Worm (Caenorhabditis elegans): ENCODE measurements around the gene flp-8.

flp-8 gene

DNA sequence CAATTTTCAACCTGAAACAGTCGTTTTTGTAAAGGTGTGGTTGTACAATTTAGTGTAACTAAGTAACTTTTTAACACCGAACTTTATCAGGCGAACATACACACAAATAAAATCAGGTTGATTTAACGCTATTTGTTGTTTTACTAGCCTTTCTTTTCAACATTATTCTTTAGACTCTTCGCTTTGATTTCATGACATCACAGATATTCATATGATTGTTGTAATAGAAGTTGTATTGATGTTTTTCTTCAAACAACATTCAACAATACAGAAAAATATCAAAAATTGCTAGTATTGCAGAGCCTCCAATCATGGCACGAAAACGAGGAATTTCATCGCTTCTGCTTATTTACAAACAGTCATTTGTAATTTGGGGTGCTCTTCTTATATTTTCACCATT lies 13.6 kb downstream of the flp-8 start, which contains the start of gene nac-1:
Gene nac-1 (plus strand): TSS at position 301 of the 400 bp plus-strand sequence.
- TF ChIP-seq ceh-28 (tag; optimal IDR thresholded peaks at IDR 0.05), result no peak
- no peak for TF ChIP-seq zag-1 (tag; optimal IDR thresholded peaks at IDR 0.05)
- no peak for TF ChIP-seq lsy-12 (tag; optimal IDR thresholded peaks at IDR 0.05)
- TF ChIP-seq skn-1 (tag; optimal IDR thresholded peaks at IDR 0.05), result no peak
- no peak for TF ChIP-seq nhr-67 (tag; optimal IDR thresholded peaks at IDR 0.05)
- TF ChIP-seq nhr-28 (tag; optimal IDR thresholded peaks at IDR 0.05), result no peak
- no peak for TF ChIP-seq ceh-16 (tag; optimal IDR thresholded peaks at IDR 0.05)
- TF ChIP-seq unc-62 (GFP tag; optimal IDR thresholded peaks at IDR 0.05), result no peak
- no peak for TF ChIP-seq ztf-11 (tag; optimal IDR thresholded peaks at IDR 0.05)
- TF ChIP-seq elt-1 (tag; optimal IDR thresholded peaks at IDR 0.05), result no peak
- no peak for TF ChIP-seq elt-3 (tag; optimal IDR thresholded peaks at IDR 0.05)

DNA sequence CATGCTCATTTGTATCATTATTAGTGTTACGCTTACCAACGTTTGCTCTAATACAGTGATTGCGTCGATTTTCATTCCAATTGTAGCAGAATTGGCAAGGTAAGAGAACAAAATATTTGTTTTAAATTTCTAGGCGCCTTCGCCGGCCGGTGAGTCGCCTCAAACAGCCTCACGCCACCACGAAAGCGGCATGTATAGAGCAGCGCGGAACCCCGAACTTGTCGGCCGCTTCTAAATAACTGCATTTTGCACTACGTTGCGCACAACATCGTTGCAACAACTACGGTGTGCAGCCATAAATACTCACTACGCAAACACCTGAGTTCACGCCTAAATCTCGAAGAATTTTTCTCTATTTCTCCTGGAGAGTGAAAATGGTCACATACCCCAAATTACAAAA lies 16.0 kb downstream of the flp-8 start:
- TF ChIP-seq ceh-16 (tag; optimal IDR thresholded peaks at IDR 0.05) (no peak), tbx-2 (tag; optimal IDR thresholded peaks at IDR 0.05) (no peak), jun-1 (tag; optimal IDR thresholded peaks at IDR 0.05) (no peak), ceh-28 (tag; optimal IDR thresholded peaks at IDR 0.05) (no peak), nhr-76 (tag; optimal IDR thresholded peaks at IDR 0.05) (no peak), snpc-4 (tag; optimal IDR thresholded peaks at IDR 0.05) (no peak), unc-39 (tag; optimal IDR thresholded peaks at IDR 0.05) (no peak)

DNA sequence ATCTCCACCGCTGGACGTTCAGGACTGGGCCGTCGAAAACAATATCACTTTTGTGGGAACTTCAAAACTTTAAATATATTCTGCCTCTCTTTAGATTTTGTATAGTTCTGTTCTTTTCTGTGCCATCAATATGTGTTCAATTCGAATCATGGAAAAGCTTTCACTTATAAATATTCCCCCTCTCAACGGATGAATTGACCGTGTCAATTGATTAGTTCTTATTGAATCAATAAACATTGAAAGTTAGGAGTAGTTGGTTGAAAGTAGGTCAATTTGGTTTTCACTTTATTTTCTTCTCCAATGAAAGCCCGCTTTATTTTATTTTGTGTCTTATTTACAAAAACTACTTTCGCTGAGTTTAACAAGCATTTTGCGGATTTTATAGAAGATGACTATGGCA lies 17.0 kb downstream of the flp-8 start, which contains the start of gene lips-8:
Gene lips-8 (plus strand): TSS at position 301 of the 400 bp plus-strand sequence.
- no peak for TF ChIP-seq nhr-23 (tag; optimal IDR thresholded peaks at IDR 0.05)
- no peak for TF ChIP-seq fkh-2 (tag; optimal IDR thresholded peaks at IDR 0.05)
- TF ChIP-seq hmg-11 (tag; optimal IDR thresholded peaks at IDR 0.05), result no peak
- no peak for TF ChIP-seq unc-39 (tag; optimal IDR thresholded peaks at IDR 0.05)
- no peak for TF ChIP-seq nhr-43 (tag; optimal IDR thresholded peaks at IDR 0.05; ENCODE audit: poor library complexity, severe bottlenecking)
- TF ChIP-seq zag-1 (tag; optimal IDR thresholded peaks at IDR 0.05), result no peak
- no peak for TF ChIP-seq ceh-28 (tag; optimal IDR thresholded peaks at IDR 0.05)
- no peak for TF ChIP-seq elt-1 (tag; optimal IDR thresholded peaks at IDR 0.05)
- TF ChIP-seq nfya-1 (tag; optimal IDR thresholded peaks at IDR 0.05; ENCODE audit: insufficient read depth), result no peak
- TF ChIP-seq egl-27 (tag; optimal IDR thresholded peaks at IDR 0.05), result no peak
- TF ChIP-seq ztf-4 (tag; optimal IDR thresholded peaks at IDR 0.05), result no peak
- no peak for TF ChIP-seq pqm-1 (tag; optimal IDR thresholded peaks at IDR 0.05)
- TF ChIP-seq nhr-77 (tag; optimal IDR thresholded peaks at IDR 0.05), result no peak
- no peak for TF ChIP-seq egl-5 (tag; optimal IDR thresholded peaks at IDR 0.05)

DNA sequence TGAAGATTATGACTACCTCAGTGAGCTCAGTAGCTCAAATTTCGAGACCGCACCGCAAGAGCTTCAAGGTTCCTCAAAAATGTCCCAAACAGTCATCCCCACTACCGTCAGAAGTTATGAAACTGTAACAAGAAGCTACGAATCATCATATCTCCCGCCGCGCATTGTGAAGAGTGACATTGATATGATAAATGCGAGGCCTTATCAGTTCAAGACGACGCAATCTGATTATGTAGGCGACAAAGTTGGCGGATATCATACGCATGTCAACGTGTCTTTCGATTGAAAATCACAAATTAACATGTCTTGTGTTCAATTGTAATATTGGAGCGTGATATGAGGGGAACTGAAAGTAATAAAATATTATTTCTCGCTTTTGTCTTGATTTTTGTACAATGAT lies 19.3 kb downstream of the flp-8 start:
- TF ChIP-seq elt-3 (tag; optimal IDR thresholded peaks at IDR 0.05), result peak in 2 of 3 experiments; percentile 26 to 27
- no peak for TF ChIP-seq ztf-4 (tag; optimal IDR thresholded peaks at IDR 0.05)
- TF ChIP-seq nhr-25 (tag; optimal IDR thresholded peaks at IDR 0.05), result peak; percentile 47
- no peak for TF ChIP-seq ama-1 (optimal IDR thresholded peaks at IDR 0.05)
- no peak for TF ChIP-seq mdl-1 (tag; optimal IDR thresholded peaks at IDR 0.05)
- TF ChIP-seq nhr-43 (tag; optimal IDR thresholded peaks at IDR 0.05; ENCODE audit: poor library complexity, severe bottlenecking), result peak; percentile 0

DNA sequence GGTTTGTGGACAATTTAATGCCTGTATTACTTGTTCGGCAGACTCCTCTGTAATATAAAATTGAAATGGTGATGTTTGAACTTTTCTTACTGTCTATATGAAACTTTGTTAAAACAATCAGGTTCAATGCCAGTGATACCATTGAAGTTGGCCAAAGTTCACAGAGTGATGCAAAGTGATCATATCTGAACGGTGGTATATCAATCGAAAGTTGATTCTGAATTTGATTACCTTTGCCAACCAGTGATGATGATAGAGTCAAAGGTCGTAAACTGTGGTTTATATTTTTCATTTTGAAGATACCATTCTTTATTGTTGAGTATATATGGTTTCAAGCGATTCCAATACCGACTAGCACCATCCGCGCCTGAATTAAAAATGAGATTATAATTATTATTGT lies 22.2 kb downstream of the flp-8 start:
- TF ChIP-seq ceh-82 (tag; optimal IDR thresholded peaks at IDR 0.05), result no peak
- TF ChIP-seq elt-3 (tag; optimal IDR thresholded peaks at IDR 0.05), result peak in 2 of 3 experiments; percentile 54 to 67

DNA sequence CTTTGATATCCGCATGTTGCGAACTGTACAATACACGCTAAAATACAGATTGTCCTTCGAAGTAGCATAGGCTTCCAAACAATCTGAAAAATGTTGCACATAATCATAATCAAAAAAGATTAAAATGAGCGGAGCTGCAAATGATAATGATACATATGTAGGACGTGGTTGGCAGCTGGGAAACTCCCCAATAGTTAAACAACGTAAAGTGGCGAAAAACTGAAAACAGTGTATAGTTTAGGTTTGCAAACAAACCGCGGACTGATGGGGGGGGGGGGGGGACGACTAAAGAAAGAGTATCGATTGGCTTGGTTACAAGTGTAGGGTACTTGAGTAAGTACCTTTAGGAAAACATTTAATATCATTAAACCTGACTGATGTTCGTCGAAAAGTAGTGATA lies 23.9 kb downstream of the flp-8 start, which contains the start of gene hex-5:
Gene hex-5 (minus strand): TSS at position 101 of the 400 bp plus-strand sequence.
- TF ChIP-seq nhr-25 (tag; optimal IDR thresholded peaks at IDR 0.05) (no peak), ZK546.5 (tag; optimal IDR thresholded peaks at IDR 0.05) (no peak), lin-39 (tag; optimal IDR thresholded peaks at IDR 0.05) (no peak), ceh-82 (tag; optimal IDR thresholded peaks at IDR 0.05) (no peak), R02D3.7 (tag; optimal IDR thresholded peaks at IDR 0.05) (no peak), ceh-28 (tag; optimal IDR thresholded peaks at IDR 0.05) (no peak), nfya-1 (tag; optimal IDR thresholded peaks at IDR 0.05; ENCODE audit: insufficient read depth) (no peak), daf-12 (tag; optimal IDR thresholded peaks at IDR 0.05) (no peak), elt-2 (tag; optimal IDR thresholded peaks at IDR 0.05) (no peak), ceh-16 (tag; optimal IDR thresholded peaks at IDR 0.05) (no peak), fkh-10 (GFP tag; optimal IDR thresholded peaks at IDR 0.05) (no peak), nhr-12 (tag; optimal IDR thresholded peaks at IDR 0.05) (no peak), fkh-2 (tag; optimal IDR thresholded peaks at IDR 0.05) (no peak), elt-3 (tag; optimal IDR thresholded peaks at IDR 0.05) (no peak), mml-1 (tag; optimal IDR thresholded peaks at IDR 0.05) (no peak), eor-1 (tag; optimal IDR thresholded peaks at IDR 0.05) (no peak), lin-15B (tag; optimal IDR thresholded peaks at IDR 0.05) (no peak)

Measured in whole organism, L3 larva.